Fruit fly (Drosophila melanogaster): ENCODE data around the gene f-cup.

dm6 chr3R:13659865-13660738 lies 40.5 kb downstream of the f-cup start, which contains the start of gene Hrb87F:
- no peak for TF ChIP-seq Met (GFP tag; optimal IDR thresholded peaks at IDR 0.05)
- no peak for TF ChIP-seq pdm3 (GFP tag; optimal IDR thresholded peaks at IDR 0.05)
- TF ChIP-seq vri (GFP tag; optimal IDR thresholded peaks at IDR 0.05), result peak; percentile 33
- no peak for TF ChIP-seq CG3032 (tag; optimal IDR thresholded peaks at IDR 0.05)
- no peak for TF ChIP-seq spab (GFP tag; optimal IDR thresholded peaks at IDR 0.05)
- TF ChIP-seq Hr39 (GFP tag; optimal IDR thresholded peaks at IDR 0.05), result no peak
- peak; percentile 7; the same call in 2 of the 3 replicates for TF ChIP-seq CG6163 (GFP tag; IDR thresholded peaks at IDR 0.05)
- TF ChIP-seq CG8632 (GFP tag; optimal IDR thresholded peaks at IDR 0.05), result no peak
- no peak for TF ChIP-seq OdsH (GFP tag; optimal IDR thresholded peaks at IDR 0.05)
- no peak for TF ChIP-seq Smox (GFP tag; optimal IDR thresholded peaks at IDR 0.05)
- TF ChIP-seq Sox15 (GFP tag; optimal IDR thresholded peaks at IDR 0.05), result no peak
- TF ChIP-seq acj6 (GFP tag; optimal IDR thresholded peaks at IDR 0.05), result no peak
